Worm (Caenorhabditis elegans): ENCODE measurements around the gene egli-1.

DNA sequence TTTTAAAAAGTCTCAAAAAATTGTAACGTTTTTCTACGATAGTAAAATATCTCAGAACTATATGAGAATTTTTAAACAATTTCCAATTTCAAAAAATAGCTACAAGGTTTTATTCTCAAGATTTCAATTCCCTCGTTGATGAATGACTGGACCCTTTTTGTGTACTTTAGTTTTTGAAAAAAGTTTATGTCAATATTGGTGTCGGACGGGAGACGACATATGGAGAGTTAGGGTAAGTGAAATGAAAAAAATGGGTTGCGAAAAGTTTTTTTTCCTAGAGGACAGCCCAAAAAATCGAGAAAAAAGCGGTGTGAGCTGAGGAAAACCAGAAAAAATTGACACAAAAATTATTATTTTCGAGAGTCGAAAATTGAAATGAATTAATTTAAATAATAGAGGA lies 42.9 kb upstream of the egli-1 start:
- TF ChIP-seq ztf-23 (GFP tag; IDR thresholded peaks at IDR 0.05) (no peak), ref-1 (GFP tag; conservative IDR thresholded peaks at IDR 0.05) (no peak)

Measured in whole organism, midembryonic.